Worm (Caenorhabditis elegans) whole organism, late embryonic: ENCODE measurements around the gene F57B1.6.

Experiments used
- F13H6.1 ChIP-seq: sonication (generic microtip); optimal IDR thresholded peaks from 2 replicates; lab custom pipeline; 2016; ENCODE audit warnings: missing genetic modification characterization, missing compliant biosample characterization
- ceh-31 ChIP-seq: sonication (generic microtip); optimal IDR thresholded peaks from 2 replicates; lab custom pipeline; 2016; ENCODE audit warnings: missing genetic modification characterization, missing compliant biosample characterization
- ets-4 ChIP-seq: sonication (generic microtip); optimal IDR thresholded peaks from 2 replicates; lab custom pipeline; 2016; ENCODE audit warnings: missing genetic modification characterization, missing compliant biosample characterization
- hlh-30 ChIP-seq: sonication (generic microtip); optimal IDR thresholded peaks from 2 replicates; lab custom pipeline; 2017; ENCODE audit warnings: antibody characterized with exemption, missing genetic modification characterization, missing compliant biosample characterization; ENCODE audit not compliant: insufficient read depth
- nhr-11 ChIP-seq: fragments of 150-350 bp; optimal IDR thresholded peaks from 2 replicates; lab custom pipeline; 2014; ENCODE audit warnings: missing biosample characterization, missing genetic modification characterization
- sdc-2 ChIP-seq: sonication (generic microtip); optimal IDR thresholded peaks from 2 replicates; lab custom pipeline; 2016; ENCODE audit warnings: missing genotype, missing genetic modification characterization, missing compliant biosample characterization
- tbx-7 ChIP-seq: sonication (generic microtip); optimal IDR thresholded peaks from 2 replicates; lab custom pipeline; 2016; ENCODE audit warnings: missing genotype, missing genetic modification characterization, missing compliant biosample characterization
- unc-86 ChIP-seq: sonication (generic microtip); optimal IDR thresholded peaks from 2 replicates; lab custom pipeline; 2016; ENCODE audit warnings: missing genetic modification characterization, missing compliant biosample characterization
- zip-5 ChIP-seq: sonication (generic microtip); optimal IDR thresholded peaks from 2 replicates; lab custom pipeline; 2016; ENCODE audit warnings: missing genetic modification characterization, missing compliant biosample characterization

ce11 chrV:13252862-13253261, 43.4 kb downstream of the F57B1.6 start:
- TF ChIP-seq hlh-30 (tag; lab: Kevin White, UChicago): no peak
- TF ChIP-seq F13H6.1 (tag; lab: Kevin White, UChicago): no peak
- TF ChIP-seq sdc-2 (tag; lab: Kevin White, UChicago): no peak
- TF ChIP-seq unc-86: no peak
- no peak for TF ChIP-seq tbx-7 (tag; lab: Kevin White, UChicago)
- no peak for TF ChIP-seq ets-4 (tag; lab: Kevin White, UChicago)
- no peak for TF ChIP-seq ceh-31 (tag; lab: Kevin White, UChicago)
- TF ChIP-seq zip-5 (tag; lab: Kevin White, UChicago): no peak
- TF ChIP-seq nhr-11 (tag; lab: Kevin White, UChicago): no peak
